Worm (Caenorhabditis elegans) whole organism, mixed stage, embryonic: ENCODE results near the gene C05C10.7.

Experiments
- bed-3 ChIP-seq: fragments of 200-800 bp; sonication (Bioruptor generic); optimal IDR thresholded peaks from 3 replicates; lab custom pipeline; 2018; ENCODE audit warnings: mild to moderate bottlenecking, missing genetic modification characterization, moderate library complexity, missing compliant biosample characterization
- blmp-1 ChIP-seq: fragments of 150-350 bp; optimal IDR thresholded peaks from 2 replicates; lab custom pipeline; 2014; ENCODE audit warnings: missing biosample characterization, missing genetic modification characterization
- ceh-43 ChIP-seq: fragments of 200-800 bp; sonication (Bioruptor generic); optimal IDR thresholded peaks from 2 replicates; lab custom pipeline; 2018; ENCODE audit warnings: mild to moderate bottlenecking, missing genetic modification characterization, moderate library complexity, missing compliant biosample characterization
- ceh-83 ChIP-seq: fragments of 200-800 bp; sonication (Bioruptor generic); optimal IDR thresholded peaks from 2 replicates; lab custom pipeline; 2018; ENCODE audit warnings: mild to moderate bottlenecking, missing genetic modification characterization, missing compliant biosample characterization
- ces-1 ChIP-seq: fragments of 150-350 bp; optimal IDR thresholded peaks from 2 replicates; lab custom pipeline; 2014; ENCODE audit warnings: missing biosample characterization, missing genetic modification reagents, missing genetic modification characterization
- cnd-1 ChIP-seq: fragments of 200-800 bp; sonication (Bioruptor generic); optimal IDR thresholded peaks from 2 replicates; lab custom pipeline; 2018; ENCODE audit warnings: mild to moderate bottlenecking, missing genetic modification characterization, missing compliant biosample characterization
- drap-1 ChIP-seq: fragments of 200-800 bp; sonication (Bioruptor generic); optimal IDR thresholded peaks from 3 replicates; lab custom pipeline; 2018; ENCODE audit warnings: mild to moderate bottlenecking, missing genetic modification characterization, missing compliant biosample characterization
- elt-1 ChIP-seq: sonication (generic microtip); optimal IDR thresholded peaks from 2 replicates; lab custom pipeline; 2017; ENCODE audit warnings: missing genetic modification characterization, mild to moderate bottlenecking, missing compliant biosample characterization, antibody characterized with exemption, moderate library complexity, borderline replicate concordance; ENCODE audit not compliant: insufficient read depth
- elt-3 ChIP-seq: fragments of 150-350 bp; optimal IDR thresholded peaks from 2 replicates; lab custom pipeline; 2014; ENCODE audit warnings: missing biosample characterization, missing genetic modification characterization
- flh-1 ChIP-seq: fragments of 200-800 bp; sonication (Bioruptor generic); optimal IDR thresholded peaks from 2 replicates; lab custom pipeline; 2018; ENCODE audit warnings: mild to moderate bottlenecking, missing genetic modification characterization, moderate library complexity, missing compliant biosample characterization
- ham-2 ChIP-seq: fragments of 200-800 bp; sonication (Bioruptor generic); optimal IDR thresholded peaks from 2 replicates; lab custom pipeline; 2018; ENCODE audit warnings: mild to moderate bottlenecking, missing genetic modification characterization, missing compliant biosample characterization
- hlh-1 ChIP-seq: fragments of 150-350 bp; optimal IDR thresholded peaks from 2 replicates; lab custom pipeline; 2014; ENCODE audit warnings: missing biosample characterization, missing genetic modification reagents, missing genetic modification characterization
- lin-13 ChIP-seq: fragments of 150-350 bp; optimal IDR thresholded peaks from 2 replicates; lab custom pipeline; 2014; ENCODE audit warnings: missing biosample characterization, missing genetic modification characterization
- lin-32 ChIP-seq: fragments of 200-800 bp; sonication (Bioruptor generic); optimal IDR thresholded peaks from 2 replicates; lab custom pipeline; 2018; ENCODE audit warnings: mild to moderate bottlenecking, missing genetic modification characterization, missing compliant biosample characterization
- lsy-2 ChIP-seq: fragments of 150-350 bp; optimal IDR thresholded peaks from 2 replicates; lab custom pipeline; 2014; ENCODE audit warnings: missing biosample characterization, missing genetic modification characterization
- mab-5 ChIP-seq: fragments of 150-350 bp; optimal IDR thresholded peaks from 2 replicates; lab custom pipeline; 2014; ENCODE audit warnings: missing biosample characterization, missing genetic modification characterization
- mls-2 ChIP-seq: sonication (generic microtip); optimal IDR thresholded peaks from 2 replicates; lab custom pipeline; 2016; ENCODE audit warnings: mild to moderate bottlenecking, missing genetic modification characterization, moderate library complexity, missing compliant biosample characterization
- nhr-12 ChIP-seq: fragments of 150-350 bp; optimal IDR thresholded peaks from 2 replicates; lab custom pipeline; 2014; ENCODE audit warnings: missing biosample characterization, missing genetic modification characterization
- nhr-2 ChIP-seq: fragments of 150-350 bp; optimal IDR thresholded peaks from 2 replicates; lab custom pipeline; 2014; ENCODE audit warnings: missing biosample characterization, missing genetic modification characterization
- nhr-237 ChIP-seq: fragments of 150-350 bp; optimal IDR thresholded peaks from 2 replicates; lab custom pipeline; 2014; ENCODE audit warnings: missing biosample characterization, missing genetic modification characterization
- nhr-28 ChIP-seq: fragments of 150-350 bp; optimal IDR thresholded peaks from 2 replicates; lab custom pipeline; 2014; ENCODE audit warnings: missing biosample characterization, missing genetic modification characterization
- nhr-76 ChIP-seq: sonication (generic microtip); optimal IDR thresholded peaks from 2 replicates; lab custom pipeline; 2017; ENCODE audit warnings: missing biosample characterization, missing genetic modification characterization
- pha-4 ChIP-seq: fragments of 150-350 bp; optimal IDR thresholded peaks from 2 replicates; lab custom pipeline; 2018; ENCODE audit warnings: missing biosample characterization, missing genetic modification reagents, missing genetic modification characterization
- sem-2 ChIP-seq: fragments of 200-800 bp; sonication (Bioruptor generic); optimal IDR thresholded peaks from 2 replicates; lab custom pipeline; 2018; ENCODE audit warnings: mild to moderate bottlenecking, missing genetic modification characterization, missing compliant biosample characterization
- snpc-4 ChIP-seq: fragments of 150-350 bp; optimal IDR thresholded peaks from 2 replicates; lab custom pipeline; 2014; ENCODE audit warnings: missing biosample characterization, missing genetic modification characterization
- sptf-1 ChIP-seq: sonication (generic microtip); optimal IDR thresholded peaks from 2 replicates; lab custom pipeline; 2017; ENCODE audit warnings: mild to moderate bottlenecking, missing genetic modification characterization, moderate library complexity, missing compliant biosample characterization
- tbx-8 ChIP-seq: fragments of 200-800 bp; sonication (Bioruptor generic); optimal IDR thresholded peaks from 2 replicates; lab custom pipeline; 2018; ENCODE audit warnings: mild to moderate bottlenecking, missing genetic modification characterization, moderate library complexity, missing compliant biosample characterization
- unc-39 ChIP-seq: fragments of 150-350 bp; optimal IDR thresholded peaks from 2 replicates; lab custom pipeline; 2014; ENCODE audit warnings: missing biosample characterization, missing genetic modification characterization
- unc-62 ChIP-seq: fragments of 150-350 bp; optimal IDR thresholded peaks from 2 replicates; lab custom pipeline; 2014; ENCODE audit warnings: missing biosample characterization, missing genetic modification reagents, missing genetic modification characterization
- zip-8 ChIP-seq: fragments of 150-350 bp; optimal IDR thresholded peaks from 2 replicates; lab custom pipeline; 2014; ENCODE audit warnings: missing biosample characterization, missing genetic modification characterization
- ztf-11 ChIP-seq: fragments of 150-350 bp; optimal IDR thresholded peaks from 2 replicates; lab custom pipeline; 2014; ENCODE audit warnings: missing biosample characterization, missing genetic modification characterization

The C05C10.7 gene

ce11 chrII:9916177-9916576, 22.6 kb downstream of the C05C10.7 start, which contains the start of gene F26C11.4:
Gene F26C11.4 (minus strand): TSS chrII:9916277.
- TF ChIP-seq snpc-4 (tag; lab: Kevin White, UChicago): no peak
- no peak for TF ChIP-seq bed-3 (GFP tag; lab: Kevin White, UChicago)
- TF ChIP-seq ztf-11: no peak
- TF ChIP-seq mls-2: no peak
- no peak for TF ChIP-seq lin-13
- TF ChIP-seq elt-1 (tag; lab: Kevin White, UChicago): no peak
- no peak for TF ChIP-seq ceh-83
- no peak for TF ChIP-seq nhr-12
- TF ChIP-seq sptf-1 (tag; lab: Kevin White, UChicago): no peak
- TF ChIP-seq tbx-8 (GFP tag; lab: Kevin White, UChicago): no peak
- no peak for TF ChIP-seq nhr-28 (tag; lab: Kevin White, UChicago)
- TF ChIP-seq elt-3 (tag; lab: Kevin White, UChicago): no peak
- TF ChIP-seq zip-8: no peak
- TF ChIP-seq unc-39 (tag; lab: Kevin White, UChicago): no peak
- no peak for TF ChIP-seq ham-2
- no peak for TF ChIP-seq blmp-1 (tag; lab: Kevin White, UChicago)

DNA sequence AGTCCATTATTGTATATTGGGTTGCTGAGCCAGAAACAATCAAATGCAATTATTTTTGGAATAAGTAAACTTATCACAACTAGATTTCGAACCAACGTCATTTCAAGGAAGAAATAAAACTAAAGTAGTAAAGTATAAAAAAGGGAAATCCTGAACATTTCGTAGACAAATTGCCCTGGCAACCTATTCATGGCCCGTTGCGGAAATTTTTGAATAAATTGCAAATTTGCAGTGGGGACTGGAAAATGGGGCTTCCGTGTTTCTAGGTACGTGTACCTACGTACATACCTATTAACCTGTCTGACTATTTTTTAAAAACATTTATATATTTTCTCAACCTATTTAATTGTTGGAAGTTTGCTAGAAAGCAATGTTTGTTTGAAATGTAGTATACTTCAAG, 23.8 kb downstream of the C05C10.7 start, which contains the start of gene F26C11.3:
F26C11.3 (minus strand) TSS at position 101 of the 400 bp plus-strand sequence.
- TF ChIP-seq pha-4 (tag; lab: Kevin White, UChicago) (no peak), sptf-1 (tag; lab: Kevin White, UChicago) (no peak), nhr-12 (no peak), elt-3 (tag; lab: Kevin White, UChicago) (no peak), cnd-1 (tag; lab: Kevin White, UChicago) (no peak)

DNA sequence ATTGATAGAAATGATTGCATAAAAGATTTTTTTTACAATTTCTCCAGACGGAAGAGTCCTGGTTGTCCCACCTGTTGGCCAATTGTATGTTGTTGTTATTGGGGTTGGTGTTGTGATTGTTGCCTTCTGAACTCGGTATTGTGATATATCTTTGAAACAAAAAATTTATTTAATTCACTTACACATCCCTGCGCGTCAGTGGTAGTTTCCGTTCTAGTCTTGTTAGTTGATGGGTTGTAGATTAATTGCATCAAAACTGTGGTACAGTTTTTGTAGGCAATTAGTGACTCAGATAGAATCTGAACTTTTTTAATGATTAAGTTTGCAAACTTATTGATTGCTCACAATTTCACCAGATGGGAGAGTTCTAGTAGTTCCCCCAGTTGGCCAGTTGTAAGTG, 34.3 kb downstream of the C05C10.7 start:
- TF ChIP-seq ztf-11 (no peak), ceh-43 (GFP tag; lab: Kevin White, UChicago) (no peak)

DNA sequence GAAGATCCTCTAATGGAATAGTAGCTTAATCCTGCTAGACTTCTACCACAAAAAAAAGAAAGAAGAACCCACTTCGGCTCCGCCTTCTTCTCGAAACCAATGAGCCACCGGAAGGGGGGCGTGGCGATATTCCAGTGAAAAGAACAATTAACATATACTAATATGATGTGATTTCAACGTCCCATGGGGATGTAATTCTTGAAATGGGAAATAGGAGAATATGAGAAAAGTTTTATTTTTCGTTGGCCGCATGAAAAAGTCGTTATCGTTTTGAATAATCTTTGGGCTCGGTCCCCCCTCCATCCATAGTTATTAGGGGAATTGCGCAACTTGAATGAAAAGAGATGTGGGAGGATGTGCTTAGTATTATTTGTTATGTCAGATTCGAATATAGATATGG, 38.5 kb downstream of the C05C10.7 start, which contains the start of gene unc-4:
unc-4 (minus strand) TSS at position 101 of the 400 bp plus-strand sequence.
- no peak for TF ChIP-seq ham-2
- TF ChIP-seq unc-62: no peak
- no peak for TF ChIP-seq nhr-76 (tag; lab: Kevin White, UChicago)
- no peak for TF ChIP-seq nhr-2 (tag; lab: Kevin White, UChicago)
- no peak for TF ChIP-seq hlh-1 (tag; lab: Kevin White, UChicago)
- TF ChIP-seq nhr-12: no peak
- no peak for TF ChIP-seq bed-3 (GFP tag; lab: Kevin White, UChicago)
- no peak for TF ChIP-seq mls-2
- TF ChIP-seq snpc-4 (tag; lab: Kevin White, UChicago): no peak
- no peak for TF ChIP-seq mab-5 (tag; lab: Kevin White, UChicago)
- TF ChIP-seq blmp-1 (tag; lab: Kevin White, UChicago): no peak
- no peak for TF ChIP-seq elt-1 (tag; lab: Kevin White, UChicago)
- no peak for TF ChIP-seq drap-1 (GFP tag; lab: Kevin White, UChicago)

DNA sequence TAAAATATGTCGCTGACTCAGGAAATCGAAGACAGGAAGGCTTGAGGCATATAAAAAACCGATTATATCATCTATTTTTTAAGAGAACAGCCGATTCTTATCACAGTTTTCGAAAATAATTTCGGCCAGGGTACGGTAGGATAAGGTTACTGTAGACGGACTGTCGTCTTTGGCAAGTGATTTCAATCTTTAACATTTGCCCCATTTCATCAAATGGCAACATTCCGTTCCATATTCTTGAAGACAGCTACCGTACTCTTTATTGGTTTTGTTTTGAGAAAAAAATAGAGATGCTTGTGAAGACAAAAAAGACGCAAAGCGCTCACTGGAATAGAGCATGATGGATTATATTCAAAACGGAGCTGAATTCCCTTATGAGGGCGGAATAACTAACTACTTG, 40.0 kb downstream of the C05C10.7 start:
- no peak for TF ChIP-seq nhr-28 (tag; lab: Kevin White, UChicago)
- TF ChIP-seq snpc-4 (tag; lab: Kevin White, UChicago): no peak
- no peak for TF ChIP-seq lsy-2 (tag; lab: Kevin White, UChicago)
- TF ChIP-seq ces-1 (GFP tag; lab: Kevin White, UChicago): no peak
- TF ChIP-seq nhr-2 (tag; lab: Kevin White, UChicago): no peak
- no peak for TF ChIP-seq nhr-237 (tag; lab: Kevin White, UChicago)
- TF ChIP-seq sem-2 (GFP tag; lab: Kevin White, UChicago): no peak
- no peak for TF ChIP-seq blmp-1 (tag; lab: Kevin White, UChicago)
- TF ChIP-seq flh-1 (GFP tag; lab: Kevin White, UChicago): no peak
- TF ChIP-seq mab-5 (tag; lab: Kevin White, UChicago): no peak
- no peak for TF ChIP-seq ham-2
- no peak for TF ChIP-seq elt-3 (tag; lab: Kevin White, UChicago)
- TF ChIP-seq lin-32 (GFP tag; lab: Kevin White, UChicago): no peak
- no peak for TF ChIP-seq elt-1 (tag; lab: Kevin White, UChicago)
- no peak for TF ChIP-seq tbx-8 (GFP tag; lab: Kevin White, UChicago)
- TF ChIP-seq zip-8: no peak
- TF ChIP-seq bed-3 (GFP tag; lab: Kevin White, UChicago): no peak
- TF ChIP-seq, all 35 proteins: peak for 0
